Fruit fly (Drosophila melanogaster) whole organism, prepupa: ENCODE data around the gene Cdc6.

Experiments
- CG10669 ChIP-seq: fragments of 200-800 bp; sonication (Bioruptor generic); optimal IDR thresholded peaks from 3 replicates; lab custom pipeline; 2018; ENCODE audit warnings: missing biosample characterization, mild to moderate bottlenecking, missing genetic modification characterization, moderate library complexity
- CG16779 ChIP-seq: fragments of 200-800 bp; sonication (Bioruptor generic); optimal IDR thresholded peaks from 3 replicates; lab custom pipeline; 2017; ENCODE audit warnings: missing biosample characterization, mild to moderate bottlenecking, missing genetic modification characterization
- Eip78C ChIP-seq: fragments of 200-800 bp; sonication (Bioruptor generic); peaks from one replicate; lab custom pipeline; 2016; ENCODE audit warnings: missing biosample characterization, missing genetic modification characterization

- TF ChIP-seq CG10669 (GFP tag; lab: Kevin White, UChicago) (peak; percentile 87), CG16779 (peak; percentile 42), Eip78C (GFP tag; lab: Kevin White, UChicago) (peak; percentile 95)
Measured at dm6 chr3L:8669087-8669486, 35.2 kb upstream of the Cdc6 start.
